Fruit fly (Drosophila melanogaster) whole organism, embryonic: ENCODE results near the gene Wdr62.

Experiments used
- CG10274 ChIP-seq: fragments of 200-800 bp; sonication (Bioruptor generic); optimal IDR thresholded peaks from 3 replicates; lab custom pipeline; 2017; ENCODE audit warnings: missing biosample characterization, mild to moderate bottlenecking, missing genetic modification characterization
- CG10321 ChIP-seq: fragments of 200-800 bp; sonication (Bioruptor generic); IDR thresholded peaks from 2 replicates; pipeline ENCODE4 v1.3.6; 2022; ENCODE audit warnings: missing biosample characterization, missing genetic modification characterization
- CG10654 ChIP-seq: fragments of 200-800 bp; sonication (Bioruptor generic); optimal IDR thresholded peaks from 2 replicates; lab custom pipeline; 2016; ENCODE audit warnings: missing biosample characterization, missing genetic modification characterization
- CG12942 ChIP-seq: fragments of 200-800 bp; sonication (Bioruptor generic); optimal IDR thresholded peaks from 3 replicates; lab custom pipeline; 2016; ENCODE audit warnings: missing biosample characterization, missing genetic modification characterization
- CG13123 ChIP-seq: fragments of 200-800 bp; sonication (Bioruptor generic); optimal IDR thresholded peaks from 2 replicates; lab custom pipeline; 2016; ENCODE audit warnings: missing biosample characterization, missing genetic modification characterization
- CG16779 ChIP-seq: fragments of 200-800 bp; sonication (Bioruptor generic); IDR thresholded peaks from 2 replicates; pipeline ENCODE4 v1.3.6; 2022; ENCODE audit warnings: missing biosample characterization, missing genetic modification characterization
- CG17186 ChIP-seq: fragments of 200-800 bp; sonication (Bioruptor generic); optimal IDR thresholded peaks from 3 replicates; lab custom pipeline; 2017; ENCODE audit warnings: missing biosample characterization, missing genetic modification reagents, missing genetic modification characterization
- CG17612 ChIP-seq: fragments of 200-800 bp; sonication (Bioruptor generic); IDR thresholded peaks from 2 replicates; pipeline ENCODE4 v1.3.6; 2022; ENCODE audit warnings: missing biosample characterization, missing genetic modification characterization
- CG17829 ChIP-seq: fragments of 200-800 bp; optimal IDR thresholded peaks from 2 replicates; lab custom pipeline; 2019; ENCODE audit warnings: missing biosample characterization, mild to moderate bottlenecking, missing genetic modification characterization, moderate library complexity
- CG2712 ChIP-seq: fragments of 200-800 bp; optimal IDR thresholded peaks from 3 replicates; lab custom pipeline; 2019; ENCODE audit warnings: missing biosample characterization, mild to moderate bottlenecking, missing genetic modification characterization, moderate library complexity
- CG2889 ChIP-seq: fragments of 200-800 bp; sonication (Bioruptor generic); IDR thresholded peaks from 3 replicates; pipeline ENCODE4 v1.3.6; 2022; ENCODE audit warnings: missing biosample characterization, missing genetic modification characterization
- CG31365 ChIP-seq: fragments of 200-800 bp; sonication (Bioruptor generic); optimal IDR thresholded peaks from 2 replicates; lab custom pipeline; 2018; ENCODE audit warnings: missing biosample characterization, mild to moderate bottlenecking, missing genetic modification characterization
- CG34422 ChIP-seq: fragments of 200-800 bp; sonication (Bioruptor generic); IDR thresholded peaks from 3 replicates; pipeline ENCODE4 v1.3.6; 2022; ENCODE audit warnings: missing biosample characterization, missing genetic modification characterization
- CG4820 ChIP-seq: fragments of 200-800 bp; sonication (Bioruptor generic); optimal IDR thresholded peaks from 3 replicates; lab custom pipeline; 2016; ENCODE audit warnings: missing biosample characterization, missing genetic modification characterization
- CG6683 ChIP-seq: fragments of 200-800 bp; sonication (Bioruptor generic); optimal IDR thresholded peaks from 2 replicates; lab custom pipeline; 2017; ENCODE audit warnings: missing biosample characterization, mild to moderate bottlenecking, missing genetic modification characterization, missing genetic modification reagents
- CG6765 ChIP-seq: fragments of 200-800 bp; sonication (Bioruptor generic); optimal IDR thresholded peaks from 3 replicates; lab custom pipeline; 2017; ENCODE audit warnings: missing biosample characterization, mild to moderate bottlenecking, missing genetic modification characterization
- CG6813 ChIP-seq: fragments of 200-800 bp; sonication (Bioruptor generic); optimal IDR thresholded peaks from 2 replicates; lab custom pipeline; 2017; ENCODE audit warnings: missing biosample characterization, missing genetic modification characterization, mild to moderate bottlenecking, moderate library complexity, missing genetic modification reagents
- CG7556 ChIP-seq: fragments of 200-800 bp; sonication (Bioruptor generic); optimal IDR thresholded peaks from 2 replicates; lab custom pipeline; 2017; ENCODE audit warnings: missing biosample characterization, mild to moderate bottlenecking, missing genetic modification characterization
- CG7786 ChIP-seq: fragments of 200-800 bp; sonication (Bioruptor generic); optimal IDR thresholded peaks from 2 replicates; lab custom pipeline; 2016; ENCODE audit warnings: missing biosample characterization, missing genetic modification characterization
- CG8281 ChIP-seq: fragments of 200-800 bp; sonication (Bioruptor generic); optimal IDR thresholded peaks from 2 replicates; lab custom pipeline; 2018; ENCODE audit warnings: missing biosample characterization, mild to moderate bottlenecking, missing genetic modification characterization, moderate library complexity
- CG8478 ChIP-seq: fragments of >200 bp; optimal IDR thresholded peaks from 2 replicates; lab custom pipeline; 2018
- Fer2 ChIP-seq: fragments of 200-800 bp; sonication (Bioruptor generic); optimal IDR thresholded peaks from 2 replicates; lab custom pipeline; 2018; ENCODE audit warnings: missing biosample characterization, mild to moderate bottlenecking, missing genetic modification characterization, moderate library complexity
- HLH54F ChIP-seq: fragments of 200-800 bp; sonication (Bioruptor generic); optimal IDR thresholded peaks from 3 replicates; lab custom pipeline; 2016; ENCODE audit warnings: missing biosample characterization, missing genetic modification characterization
- Hr39 ChIP-seq: fragments of >200 bp; optimal IDR thresholded peaks from 2 replicates; lab custom pipeline; 2017
- Hr78 ChIP-seq, 2 experiments: fragments of 200-800 bp in 1 of 2; fragments of >200 bp in 1 of 2; sonication (Bioruptor generic) in 1 of 2; optimal IDR thresholded peaks; 2 replicates each; lab custom pipeline; 2017 to 2019; ENCODE audit warnings: missing biosample characterization in 2 of 2, missing genetic modification characterization in 2 of 2, mild to moderate bottlenecking in 1 of 2, moderate library complexity in 1 of 2
- Lim3 ChIP-seq: fragments of 200-800 bp; sonication (Bioruptor generic); IDR thresholded peaks from 2 replicates; pipeline ENCODE4 v1.3.6; 2022; ENCODE audit warnings: missing biosample characterization, missing genetic modification characterization
- Meics ChIP-seq: fragments of 200-800 bp; sonication (Bioruptor generic); optimal IDR thresholded peaks from 2 replicates; lab custom pipeline; 2017; ENCODE audit warnings: missing biosample characterization, mild to moderate bottlenecking, missing genetic modification characterization
- Neu2 ChIP-seq: fragments of 200-800 bp; sonication (Bioruptor generic); optimal IDR thresholded peaks from 3 replicates; lab custom pipeline; 2016; ENCODE audit warnings: missing biosample characterization, missing genetic modification characterization, borderline replicate concordance
- Nf-YA ChIP-seq: fragments of 200-800 bp; sonication (Bioruptor generic); IDR thresholded peaks from 2 replicates; pipeline ENCODE4 v1.3.6; 2022; ENCODE audit warnings: missing biosample characterization, missing genetic modification characterization
- Nf-YB ChIP-seq: fragments of 200-800 bp; sonication (Bioruptor generic); optimal IDR thresholded peaks from 3 replicates; lab custom pipeline; 2019; ENCODE audit warnings: missing biosample characterization, mild to moderate bottlenecking, missing genetic modification characterization, moderate library complexity
- Nf-YC ChIP-seq: fragments of 200-800 bp; optimal IDR thresholded peaks from 3 replicates; lab custom pipeline; 2019; ENCODE audit warnings: missing biosample characterization, mild to moderate bottlenecking, missing genetic modification characterization, moderate library complexity
- Ravus ChIP-seq: fragments of 200-800 bp; sonication (Bioruptor generic); IDR thresholded peaks from 2 replicates; pipeline ENCODE4 v1.3.6; 2022; ENCODE audit warnings: missing biosample characterization, missing genetic modification characterization
- Sox100B ChIP-seq: fragments of 200-800 bp; sonication (Bioruptor generic); optimal IDR thresholded peaks from 3 replicates; lab custom pipeline; 2018; ENCODE audit warnings: missing biosample characterization, mild to moderate bottlenecking, missing genetic modification characterization
- Xbp1 ChIP-seq: fragments of 200-800 bp; sonication (Bioruptor generic); optimal IDR thresholded peaks from 3 replicates; lab custom pipeline; 2016; ENCODE audit warnings: missing biosample characterization, mild to moderate bottlenecking, missing genetic modification characterization
- cato ChIP-seq: fragments of 200-800 bp; sonication (Bioruptor generic); optimal IDR thresholded peaks from 2 replicates; lab custom pipeline; 2016; ENCODE audit warnings: missing biosample characterization, missing genetic modification characterization, borderline replicate concordance
- corto ChIP-seq: fragments of 200-800 bp; sonication (Bioruptor generic); optimal IDR thresholded peaks from 2 replicates; lab custom pipeline; 2016; ENCODE audit warnings: missing biosample characterization, mild to moderate bottlenecking, missing genetic modification characterization, moderate library complexity
- fd96Cb ChIP-seq: fragments of 200-800 bp; sonication (Bioruptor generic); optimal IDR thresholded peaks from 2 replicates; lab custom pipeline; 2018; ENCODE audit warnings: missing biosample characterization, mild to moderate bottlenecking, missing genetic modification characterization, moderate library complexity
- mam ChIP-seq: fragments of 200-800 bp; sonication (Bioruptor generic); optimal IDR thresholded peaks from 3 replicates; lab custom pipeline; 2016; ENCODE audit warnings: missing biosample characterization, missing genetic modification characterization
- mld ChIP-seq: fragments of 200-800 bp; sonication (Bioruptor generic); IDR thresholded peaks from 3 replicates; pipeline ENCODE4 v1.3.6; 2022; ENCODE audit warnings: missing biosample characterization, missing genetic modification characterization; ENCODE audit not compliant: partially characterized antibody
- nmo ChIP-seq: fragments of 200-800 bp; sonication (Bioruptor generic); optimal IDR thresholded peaks from 2 replicates; lab custom pipeline; 2018; ENCODE audit warnings: missing biosample characterization, mild to moderate bottlenecking, missing genetic modification characterization, moderate library complexity
- odd ChIP-seq: fragments of 200-800 bp; sonication (Bioruptor generic); optimal IDR thresholded peaks from 2 replicates; lab custom pipeline; 2017; ENCODE audit warnings: missing biosample characterization, mild to moderate bottlenecking, missing genetic modification characterization
- salm ChIP-seq: fragments of 200-800 bp; sonication (Bioruptor generic); optimal IDR thresholded peaks from 2 replicates; lab custom pipeline; 2018; ENCODE audit warnings: missing biosample characterization, mild to moderate bottlenecking, missing genetic modification characterization
- shn ChIP-seq: fragments of 200-800 bp; sonication (Bioruptor generic); optimal IDR thresholded peaks from 3 replicates; lab custom pipeline; 2016; ENCODE audit warnings: missing biosample characterization, missing genetic modification characterization
- slbo ChIP-seq: fragments of 200-800 bp; sonication (Bioruptor generic); IDR thresholded peaks from 2 replicates; pipeline ENCODE4 v1.3.6; 2022; ENCODE audit warnings: missing biosample characterization, missing genetic modification characterization
- slou ChIP-seq: fragments of 200-800 bp; sonication (Bioruptor generic); optimal IDR thresholded peaks from 3 replicates; lab custom pipeline; 2016; ENCODE audit warnings: missing biosample characterization, missing genetic modification characterization
- stwl ChIP-seq: fragments of 200-800 bp; sonication (Bioruptor generic); optimal IDR thresholded peaks from 3 replicates; lab custom pipeline; 2018; ENCODE audit warnings: missing biosample characterization, mild to moderate bottlenecking, missing genetic modification characterization, moderate library complexity
- twi ChIP-seq: fragments of 200-800 bp; optimal IDR thresholded peaks from 2 replicates; lab custom pipeline; 2019; ENCODE audit warnings: missing biosample characterization, mild to moderate bottlenecking, missing genetic modification characterization, moderate library complexity
- unpg ChIP-seq: fragments of 200-800 bp; sonication (Bioruptor generic); optimal IDR thresholded peaks from 3 replicates; lab custom pipeline; 2018; ENCODE audit warnings: missing biosample characterization, mild to moderate bottlenecking, missing genetic modification characterization, moderate library complexity
- zfh1 ChIP-seq: fragments of 200-800 bp; sonication (Bioruptor generic); IDR thresholded peaks from 3 replicates; pipeline ENCODE4 v1.3.6; 2022; ENCODE audit warnings: missing biosample characterization, missing genetic modification characterization

The Wdr62 gene

DNA sequence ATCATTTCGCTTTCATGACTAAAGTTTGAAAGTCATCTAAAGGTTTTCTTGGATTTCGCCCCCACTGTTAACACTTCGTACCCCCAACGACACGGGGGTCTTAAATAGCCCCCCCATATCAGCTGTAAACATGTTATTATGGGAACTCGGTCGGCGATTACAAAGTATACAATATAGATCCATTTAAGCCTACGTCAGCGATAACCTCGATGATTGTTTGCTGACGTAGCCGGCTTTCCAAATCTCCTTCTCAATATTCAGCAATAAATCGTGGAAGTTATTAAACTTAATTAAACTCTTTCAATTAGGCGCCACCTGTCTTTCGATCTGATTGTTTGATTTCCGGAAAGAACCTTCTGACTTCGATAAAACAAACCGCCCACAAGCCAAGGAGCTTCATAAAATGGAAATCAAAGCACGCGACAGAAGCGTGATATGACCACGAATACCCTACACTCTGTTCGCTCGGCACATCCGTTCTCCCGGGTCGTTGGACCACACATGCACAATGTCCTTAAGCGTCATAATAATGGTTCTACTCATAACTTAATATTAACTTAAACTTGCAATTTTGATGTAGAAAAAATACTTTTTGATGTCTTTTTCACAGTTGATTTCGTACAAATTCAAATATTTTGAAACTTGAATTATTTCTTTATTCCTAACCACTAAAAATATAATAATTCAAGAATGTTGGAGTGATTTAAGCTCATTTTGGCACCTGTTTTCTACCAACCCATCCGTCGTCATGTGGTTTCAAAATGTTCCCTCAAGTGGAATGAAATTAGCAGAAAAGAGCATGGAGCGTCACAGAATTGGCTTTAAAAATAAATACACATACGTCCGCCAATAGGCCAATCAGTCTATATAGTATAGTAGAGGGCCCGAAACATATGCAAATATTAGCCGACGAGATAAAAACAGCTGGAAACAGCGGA is 102.2 kb downstream of the Wdr62 start (continued):
- TF ChIP-seq unpg (GFP tag; lab: Kevin White, UChicago), result peak; percentile 48
- TF ChIP-seq Nf-YC (tag; lab: Kevin White, UChicago), result peak; percentile 27
- peak; percentile 13 for TF ChIP-seq fd96Cb
- peak; percentile 37 for TF ChIP-seq HLH54F (GFP tag; lab: Kevin White, UChicago)
- TF ChIP-seq Sox100B, result peak; percentile 11
- TF ChIP-seq Ravus (GFP tag; lab: Robert Waterston, UW), result no peak
- TF ChIP-seq CG6683 (GFP tag; lab: Kevin White, UChicago), result no peak
- no peak for TF ChIP-seq CG16779 (GFP tag; lab: Robert Waterston, UW)
- TF ChIP-seq Xbp1, result peak; percentile 57
- TF ChIP-seq CG8281, result peak; percentile 9
- TF ChIP-seq odd, result no peak
- no peak for TF ChIP-seq salm (tag; lab: Kevin White, UChicago)
- TF ChIP-seq twi, result no peak
- peak; percentile 68 for TF ChIP-seq CG7556
- no peak for TF ChIP-seq Nf-YA (GFP tag; lab: Robert Waterston, UW)
- no peak for TF ChIP-seq corto (GFP tag; lab: Kevin White, UChicago)
- peak; percentile 80 for TF ChIP-seq Meics
- no peak for TF ChIP-seq CG31365 (tag; lab: Kevin White, UChicago)
- no peak for TF ChIP-seq CG4820 (GFP tag; lab: Kevin White, UChicago)
- no peak for TF ChIP-seq CG12942 (GFP tag; lab: Kevin White, UChicago)
- peak; percentile 6 for TF ChIP-seq shn (GFP tag; lab: Kevin White, UChicago)
- TF ChIP-seq CG17829 (tag; lab: Kevin White, UChicago), result no peak
- peak; percentile 32 for TF ChIP-seq nmo (GFP tag; lab: Kevin White, UChicago)
- TF ChIP-seq CG6765 (GFP tag; lab: Kevin White, UChicago), result no peak
- no peak for TF ChIP-seq Lim3 (GFP tag; lab: Robert Waterston, UW)
- peak; percentile 25 for TF ChIP-seq Fer2 (tag; lab: Kevin White, UChicago)
- no peak for TF ChIP-seq CG8478 (lab: Kevin White, UChicago)
- TF ChIP-seq CG10321, result no peak
- TF ChIP-seq CG17186 (GFP tag; lab: Kevin White, UChicago), result no peak
- TF ChIP-seq Nf-YB (GFP tag; lab: Kevin White, UChicago), result no peak
- peak; percentile 42 for TF ChIP-seq mam (GFP tag; lab: Kevin White, UChicago)
- TF ChIP-seq CG10654 (GFP tag; lab: Kevin White, UChicago), result peak; percentile 12
- peak; percentile 2 for TF ChIP-seq CG13123 (GFP tag; lab: Kevin White, UChicago)
- TF ChIP-seq slbo (GFP tag; lab: Robert Waterston, UW), result peak; percentile 82
- no peak for TF ChIP-seq CG2889 (GFP tag; lab: Robert Waterston, UW)
- peak; percentile 18 for TF ChIP-seq CG2712 (tag; lab: Kevin White, UChicago)
- peak; percentile 47; the same call in 1 of the 3 replicates for TF ChIP-seq zfh1 (GFP tag; lab: Robert Waterston, UW)
- TF ChIP-seq Hr78 (GFP tag; optimal IDR thresholded peaks at IDR 0.05; lab: Kevin White, UChicago), result peak in 1 of 2 experiments; percentile 94
- peak; percentile 31 for TF ChIP-seq CG6813 (GFP tag; lab: Kevin White, UChicago)
- no peak for TF ChIP-seq CG34422
- no peak for TF ChIP-seq stwl (tag; lab: Kevin White, UChicago)
- TF ChIP-seq CG17612 (GFP tag; lab: Robert Waterston, UW), result no peak
- no peak for TF ChIP-seq mld (GFP tag; lab: Robert Waterston, UW)
- no peak for TF ChIP-seq slou
- no peak for TF ChIP-seq Hr39 (lab: Kevin White, UChicago)
- no peak for TF ChIP-seq Neu2 (GFP tag; lab: Kevin White, UChicago)
- no peak for TF ChIP-seq cato
- TF ChIP-seq CG7786 (GFP tag; lab: Kevin White, UChicago), result peak; percentile 28
- peak; percentile 98 for TF ChIP-seq CG10274
